Fruit fly (Drosophila melanogaster) S2 (cell line): ENCODE data around the gene ppk17.

Experiments used
- CG8478 ChIP-seq: fragments of >200 bp; optimal IDR thresholded peaks from 2 replicates; lab custom pipeline; 2018
- CTCF ChIP-seq, 2 experiments: fragments of >200 bp; optimal IDR thresholded peaks; 2 replicates each; lab custom pipeline; 2018

dm6 chr2L:16722596-16722995 is 37.8 kb downstream of the ppk17 start:
- TF ChIP-seq CTCF (optimal IDR thresholded peaks at IDR 0.05; lab: Kevin White, UChicago), result no peak
- TF ChIP-seq CG8478 (lab: Kevin White, UChicago), result no peak
